Fruit fly (Drosophila melanogaster) whole organism, wandering third instar larva: ENCODE measurements around the gene His3.3A.

Experiments
- Hr78 ChIP-seq: fragments of >200 bp; optimal IDR thresholded peaks from 2 replicates; lab custom pipeline; 2017; ENCODE audit warnings: missing biosample characterization, missing genetic modification characterization
- OdsH ChIP-seq: fragments of 200-800 bp; sonication (Bioruptor generic); optimal IDR thresholded peaks from 2 replicates; lab custom pipeline; 2016; ENCODE audit warnings: missing biosample characterization, mild to moderate bottlenecking, missing genetic modification characterization
- Vsx2 ChIP-seq: fragments of 200-300, 225-300 bp; sonication (Bioruptor generic); optimal IDR thresholded peaks from 2 replicates; lab custom pipeline; 2018; ENCODE audit warnings: missing biosample characterization, missing genetic modification characterization; ENCODE audit not compliant: partially characterized antibody
- jim ChIP-seq: fragments of 175-275, 200-325 bp; sonication (Bioruptor generic); optimal IDR thresholded peaks from 2 replicates; lab custom pipeline; 2016; ENCODE audit warnings: missing biosample characterization, mild to moderate bottlenecking, missing genetic modification characterization
- psq ChIP-seq: fragments of 200-800 bp; sonication (Bioruptor generic); optimal IDR thresholded peaks from 3 replicates; lab custom pipeline; 2017; ENCODE audit warnings: missing biosample characterization, mild to moderate bottlenecking, missing genetic modification characterization, moderate library complexity
- rgr ChIP-seq: fragments of 200-800 bp; sonication (Bioruptor generic); optimal IDR thresholded peaks from 3 replicates; lab custom pipeline; 2016; ENCODE audit warnings: missing biosample characterization, mild to moderate bottlenecking, missing genetic modification characterization
- tai ChIP-seq: sonication (Bioruptor generic); optimal IDR thresholded peaks from 2 replicates; lab custom pipeline; 2016; ENCODE audit warnings: missing biosample characterization, missing genetic modification characterization
- woc ChIP-seq: sonication (Bioruptor generic); optimal IDR thresholded peaks from 2 replicates; lab custom pipeline; 2016; ENCODE audit warnings: missing biosample characterization, mild to moderate bottlenecking, missing genetic modification characterization

DNA sequence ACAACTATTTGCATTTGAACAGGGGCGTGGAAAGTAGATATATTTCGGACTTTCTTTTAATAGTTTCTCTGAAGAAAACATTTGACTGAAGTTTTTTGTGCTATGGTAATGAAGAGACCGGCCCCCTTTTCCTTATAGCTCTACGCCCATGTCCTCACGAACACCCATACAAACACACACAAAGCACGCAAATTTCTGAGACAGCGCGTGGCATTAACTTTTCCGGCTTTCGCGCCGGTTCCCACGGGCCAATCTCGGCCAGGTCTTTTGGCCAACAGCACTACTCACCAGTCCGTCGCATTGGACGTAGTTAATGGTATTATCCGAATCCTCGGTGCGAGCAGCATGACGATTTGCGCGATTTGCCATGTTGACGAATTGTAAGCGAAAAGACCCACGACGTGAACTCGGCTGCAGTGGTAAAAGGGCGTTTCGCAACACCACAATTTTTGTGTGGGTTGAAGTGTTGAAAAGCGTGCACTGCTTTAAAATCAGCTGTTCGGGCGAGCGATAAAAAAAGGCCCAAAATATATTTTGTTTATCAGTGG is 2.4 kb upstream of the His3.3A start, which contains the start of gene senju:
- TF ChIP-seq woc, result no peak
- TF ChIP-seq Vsx2, result no peak
- TF ChIP-seq Hr78 (GFP tag; lab: Kevin White, UChicago), result no peak
- peak; percentile 90 for TF ChIP-seq rgr
- no peak for TF ChIP-seq tai
- peak; percentile 43 for TF ChIP-seq jim (GFP tag; lab: Kevin White, UChicago)
- peak; percentile 82 for TF ChIP-seq psq (GFP tag; lab: Kevin White, UChicago)
- peak; percentile 89 for TF ChIP-seq OdsH (GFP tag; lab: Kevin White, UChicago)
